Fruit fly (Drosophila melanogaster) whole organism, embryonic: ENCODE data around the gene mRpS18B.
A peak's percentile ranks its signal among the peaks of the same experiment; 100 is the strongest.

Experiments
- Atf6 ChIP-seq: fragments of 200-800 bp; sonication (Bioruptor generic); IDR thresholded peaks from 2 replicates; pipeline ENCODE4 v1.3.6; 2022; ENCODE audit warnings: missing biosample characterization, missing genetic modification characterization
- B-H2 ChIP-seq: fragments of 200-800 bp; sonication (Bioruptor generic); optimal IDR thresholded peaks from 2 replicates; lab custom pipeline; 2018; ENCODE audit warnings: missing biosample characterization, mild to moderate bottlenecking, missing genetic modification characterization
- Bgb ChIP-seq: fragments of 200-800 bp; sonication (Bioruptor generic); IDR thresholded peaks from 2 replicates; pipeline ENCODE4 v1.3.6; 2022; ENCODE audit warnings: missing biosample characterization, missing genetic modification characterization; ENCODE audit not compliant: partially characterized antibody
- BtbVII ChIP-seq: fragments of 200-800 bp; sonication (Bioruptor generic); optimal IDR thresholded peaks from 3 replicates; lab custom pipeline; 2017; ENCODE audit warnings: missing biosample characterization, mild to moderate bottlenecking, missing genetic modification characterization
- CG10209 ChIP-seq: fragments of 200-800 bp; sonication (Bioruptor generic); optimal IDR thresholded peaks from 3 replicates; lab custom pipeline; 2017; ENCODE audit warnings: missing biosample characterization, mild to moderate bottlenecking, missing genetic modification characterization, missing genetic modification reagents
- CG10431 ChIP-seq: fragments of 200-800 bp; sonication (Bioruptor generic); optimal IDR thresholded peaks from 3 replicates; lab custom pipeline; 2018; ENCODE audit warnings: missing biosample characterization, mild to moderate bottlenecking, missing genetic modification characterization
- CG11456 ChIP-seq: fragments of 200-800 bp; sonication (Bioruptor generic); IDR thresholded peaks from 3 replicates; pipeline ENCODE4 v1.3.6; 2022; ENCODE audit warnings: missing biosample characterization, missing genetic modification characterization
- CG11504 ChIP-seq: fragments of 200-800 bp; sonication (Bioruptor generic); optimal IDR thresholded peaks from 3 replicates; lab custom pipeline; 2019; ENCODE audit warnings: missing biosample characterization, mild to moderate bottlenecking, missing genetic modification characterization, moderate library complexity
- CG11696 ChIP-seq: fragments of 200-800 bp; sonication (Bioruptor generic); IDR thresholded peaks from 2 replicates; pipeline ENCODE4 v1.3.6; 2022; ENCODE audit warnings: missing biosample characterization, missing genetic modification characterization
- CG13894 ChIP-seq: fragments of 200-800 bp; sonication (Bioruptor generic); optimal IDR thresholded peaks from 3 replicates; lab custom pipeline; 2018; ENCODE audit warnings: missing biosample characterization, mild to moderate bottlenecking, missing genetic modification characterization, moderate library complexity
- CG15011 ChIP-seq: fragments of 200-800 bp; sonication (Bioruptor generic); optimal IDR thresholded peaks from 3 replicates; lab custom pipeline; 2018; ENCODE audit warnings: missing biosample characterization, mild to moderate bottlenecking, missing genetic modification characterization
- CG15479 ChIP-seq: fragments of 200-800 bp; sonication (Bioruptor generic); optimal IDR thresholded peaks from 3 replicates; lab custom pipeline; 2019; ENCODE audit warnings: missing biosample characterization, mild to moderate bottlenecking, missing genetic modification characterization, moderate library complexity
- CG15514 ChIP-seq: fragments of 200-800 bp; sonication (Bioruptor generic); optimal IDR thresholded peaks from 3 replicates; lab custom pipeline; 2017; ENCODE audit warnings: missing biosample characterization, missing genetic modification characterization, mild to moderate bottlenecking, moderate library complexity, missing genetic modification reagents
- CG17328 ChIP-seq: fragments of 200-800 bp; sonication (Bioruptor generic); IDR thresholded peaks from 2 replicates; pipeline ENCODE4 v1.3.6; 2022; ENCODE audit warnings: missing biosample characterization, missing genetic modification characterization
- CG17568 ChIP-seq: fragments of 200-800 bp; sonication (Bioruptor generic); optimal IDR thresholded peaks from 2 replicates; lab custom pipeline; 2018; ENCODE audit warnings: missing biosample characterization, mild to moderate bottlenecking, missing genetic modification characterization, moderate library complexity
- CG18262 ChIP-seq: fragments of 200-800 bp; optimal IDR thresholded peaks from 3 replicates; lab custom pipeline; 2019; ENCODE audit warnings: missing biosample characterization, mild to moderate bottlenecking, missing genetic modification characterization, moderate library complexity
- CG18764 ChIP-seq: fragments of 200-800 bp; sonication (Bioruptor generic); optimal IDR thresholded peaks from 3 replicates; lab custom pipeline; 2016; ENCODE audit warnings: missing biosample characterization, missing genetic modification characterization
- CG2678 ChIP-seq: fragments of 200-800 bp; sonication (Bioruptor generic); optimal IDR thresholded peaks from 3 replicates; lab custom pipeline; 2019; ENCODE audit warnings: missing biosample characterization, mild to moderate bottlenecking, missing genetic modification characterization, moderate library complexity
- CG2875 ChIP-seq: fragments of 200-800 bp; sonication (Bioruptor generic); optimal IDR thresholded peaks from 2 replicates; lab custom pipeline; 2017; ENCODE audit warnings: missing biosample characterization, mild to moderate bottlenecking, missing genetic modification characterization, missing genetic modification reagents
- CG32767 ChIP-seq: fragments of 200-800 bp; sonication (Bioruptor generic); IDR thresholded peaks from 2 replicates; pipeline ENCODE4 v1.3.6; 2022; ENCODE audit warnings: missing biosample characterization, missing genetic modification characterization
- CG32772 ChIP-seq: fragments of 200-800 bp; sonication (Bioruptor generic); IDR thresholded peaks from 2 replicates; pipeline ENCODE4 v1.3.6; 2022; ENCODE audit warnings: missing biosample characterization, missing genetic modification characterization
- CG34376 ChIP-seq: fragments of 200-800 bp; sonication (Bioruptor generic); optimal IDR thresholded peaks from 2 replicates; lab custom pipeline; 2018; ENCODE audit warnings: missing biosample characterization, mild to moderate bottlenecking, missing genetic modification characterization
- CG6813 ChIP-seq: fragments of 200-800 bp; sonication (Bioruptor generic); optimal IDR thresholded peaks from 2 replicates; lab custom pipeline; 2017; ENCODE audit warnings: missing biosample characterization, missing genetic modification characterization, mild to moderate bottlenecking, moderate library complexity, missing genetic modification reagents
- CG7786 ChIP-seq: fragments of 200-800 bp; sonication (Bioruptor generic); optimal IDR thresholded peaks from 2 replicates; lab custom pipeline; 2016; ENCODE audit warnings: missing biosample characterization, missing genetic modification characterization
- CG7839 ChIP-seq: fragments of 200-800 bp; sonication (Bioruptor generic); optimal IDR thresholded peaks from 3 replicates; lab custom pipeline; 2018; ENCODE audit warnings: missing biosample characterization, mild to moderate bottlenecking, missing genetic modification characterization, moderate library complexity
- CG8281 ChIP-seq: fragments of 200-800 bp; sonication (Bioruptor generic); optimal IDR thresholded peaks from 2 replicates; lab custom pipeline; 2018; ENCODE audit warnings: missing biosample characterization, mild to moderate bottlenecking, missing genetic modification characterization, moderate library complexity
- CG8924 ChIP-seq: fragments of 200-800 bp; optimal IDR thresholded peaks from 3 replicates; lab custom pipeline; 2019; ENCODE audit warnings: missing biosample characterization, mild to moderate bottlenecking, missing genetic modification characterization, moderate library complexity
- CHES-1-like ChIP-seq: fragments of 200-800 bp; sonication (Bioruptor generic); optimal IDR thresholded peaks from 2 replicates; lab custom pipeline; 2016; ENCODE audit warnings: missing biosample characterization, missing genetic modification characterization
- Dip3 ChIP-seq: fragments of 200-800 bp; sonication (Bioruptor generic); optimal IDR thresholded peaks from 3 replicates; lab custom pipeline; 2016; ENCODE audit warnings: missing biosample characterization, missing genetic modification characterization
- Fer1 ChIP-seq: fragments of 200-800 bp; sonication (Bioruptor generic); optimal IDR thresholded peaks from 2 replicates; lab custom pipeline; 2017; ENCODE audit warnings: missing biosample characterization, mild to moderate bottlenecking, missing genetic modification characterization
- Meics ChIP-seq: fragments of 200-800 bp; sonication (Bioruptor generic); optimal IDR thresholded peaks from 2 replicates; lab custom pipeline; 2017; ENCODE audit warnings: missing biosample characterization, mild to moderate bottlenecking, missing genetic modification characterization
- NFAT ChIP-seq: fragments of 200-800 bp; sonication (Bioruptor generic); IDR thresholded peaks from 2 replicates; pipeline ENCODE4 v1.3.6; 2022; ENCODE audit warnings: missing biosample characterization, missing genetic modification characterization
- PHDP ChIP-seq: fragments of 200-800 bp; sonication (Bioruptor generic); optimal IDR thresholded peaks from 3 replicates; lab custom pipeline; 2018; ENCODE audit warnings: missing biosample characterization, mild to moderate bottlenecking, missing genetic modification characterization, moderate library complexity
- Pdp1 ChIP-seq, 2 experiments: fragments of 200-800 bp; sonication (Bioruptor generic); optimal IDR thresholded peaks; 3 replicates each; lab custom pipeline; 2016; ENCODE audit warnings: missing biosample characterization in 2 of 2, missing genetic modification characterization in 2 of 2, mild to moderate bottlenecking in 1 of 2, moderate library complexity in 1 of 2
- Rfx ChIP-seq: fragments of 200-800 bp; sonication (Bioruptor generic); IDR thresholded peaks from 2 replicates; pipeline ENCODE4 v1.3.6; 2022; ENCODE audit warnings: missing biosample characterization, missing genetic modification characterization
- dati ChIP-seq: fragments of 200-800 bp; sonication (Bioruptor generic); IDR thresholded peaks from 2 replicates; pipeline ENCODE4 v1.3.6; 2022; ENCODE audit warnings: missing biosample characterization, missing genetic modification characterization
- exex ChIP-seq: fragments of 200-800 bp; sonication (Bioruptor generic); optimal IDR thresholded peaks from 4 replicates; lab custom pipeline; 2018; ENCODE audit warnings: missing biosample characterization, mild to moderate bottlenecking, missing genetic modification characterization, moderate library complexity
- ftz-f1 ChIP-seq: fragments of 200-800 bp; sonication (Bioruptor generic); optimal IDR thresholded peaks from 2 replicates; lab custom pipeline; 2016; ENCODE audit warnings: missing biosample characterization, missing genetic modification characterization
- gsb ChIP-seq: fragments of 200-800 bp; sonication (Bioruptor generic); IDR thresholded peaks from 2 replicates; pipeline ENCODE4 v1.3.6; 2022; ENCODE audit warnings: missing biosample characterization, missing genetic modification characterization
- lab ChIP-seq: fragments of 200-800 bp; sonication (Bioruptor generic); optimal IDR thresholded peaks from 3 replicates; lab custom pipeline; 2017; ENCODE audit warnings: missing biosample characterization, missing genetic modification characterization, mild to moderate bottlenecking, moderate library complexity, missing genetic modification reagents
- luna ChIP-seq: fragments of 200-800 bp; sonication (Bioruptor generic); optimal IDR thresholded peaks from 2 replicates; lab custom pipeline; 2016; ENCODE audit warnings: missing biosample characterization, missing genetic modification characterization
- pb ChIP-seq: fragments of 200-800 bp; sonication (Bioruptor generic); optimal IDR thresholded peaks from 3 replicates; lab custom pipeline; 2016; ENCODE audit warnings: missing biosample characterization, missing genetic modification characterization
- prd ChIP-seq, 3 experiments: fragments of >200 bp in 2 of 3; fragments of 200-800 bp in 1 of 3; sonication (Bioruptor generic) in 1 of 3; optimal IDR thresholded peaks in 2 of 3; IDR thresholded peaks in 1 of 3; 2 replicates in 2 of 3; 3 replicates in 1 of 3; pipeline versions ENCODE4 v1.3.6 to Lab custom; 2017 to 2022; ENCODE audit warnings: missing biosample characterization in 1 of 3, missing genetic modification characterization in 1 of 3
- sd ChIP-seq: fragments of 200-800 bp; sonication (Bioruptor generic); optimal IDR thresholded peaks from 3 replicates; lab custom pipeline; 2018; ENCODE audit warnings: missing biosample characterization, mild to moderate bottlenecking, missing genetic modification characterization, moderate library complexity
- stc ChIP-seq: fragments of 200-800 bp; sonication (Bioruptor generic); IDR thresholded peaks from 2 replicates; pipeline ENCODE4 v1.3.6; 2022; ENCODE audit warnings: missing biosample characterization, missing genetic modification characterization
- zfh1 ChIP-seq: fragments of 200-800 bp; sonication (Bioruptor generic); IDR thresholded peaks from 3 replicates; pipeline ENCODE4 v1.3.6; 2022; ENCODE audit warnings: missing biosample characterization, missing genetic modification characterization

mRpS18B gene

dm6 chr2L:20078880-20079279, 18.2 kb downstream of the mRpS18B start (continued):
- TF ChIP-seq lab (GFP tag; lab: Kevin White, UChicago) (peak; percentile 39), CG11456 (GFP tag; lab: Robert Waterston, UW) (0 out of 3 replicates have a peak, but pooled peaks have one; percentile 14), Rfx (GFP tag; lab: Robert Waterston, UW) (peak; percentile 58), Dip3 (peak; percentile 46), NFAT (no peak), Bgb (GFP tag; lab: Robert Waterston, UW) (no peak), CG7786 (GFP tag; lab: Kevin White, UChicago) (peak; percentile 48), Atf6 (GFP tag; lab: Robert Waterston, UW) (peak; percentile 41; the same call in 1 of the 2 replicates), CG2875 (no peak), Pdp1 (GFP tag; optimal IDR thresholded peaks at IDR 0.05; lab: Kevin White, UChicago) (peak in 1 of 2 experiments; percentile 31), prd (optimal IDR thresholded peaks at IDR 0.05; lab: Kevin White, UChicago) (no peak), prd (GFP tag; IDR thresholded peaks at IDR 0.05; lab: Robert Waterston, UW) (peak; percentile 44; the same call in 1 of the 3 replicates), exex (tag; lab: Kevin White, UChicago) (peak; percentile 32), CG10209 (GFP tag; lab: Kevin White, UChicago) (peak; percentile 7), CHES-1-like (GFP tag; lab: Kevin White, UChicago) (peak; percentile 10), CG7839 (tag; lab: Kevin White, UChicago) (peak; percentile 32), CG32772 (GFP tag; lab: Robert Waterston, UW) (peak; percentile 22; the same call in 1 of the 2 replicates), CG18262 (tag; lab: Kevin White, UChicago) (no peak), Meics (GFP tag; lab: Kevin White, UChicago) (peak; percentile 100), CG15011 (peak; percentile 10), BtbVII (GFP tag; lab: Kevin White, UChicago) (peak; percentile 16), ftz-f1 (GFP tag; lab: Kevin White, UChicago) (peak; percentile 24), CG11504 (tag; lab: Kevin White, UChicago) (peak; percentile 23), luna (no peak)
- TF ChIP-seq, all 482 proteins: peak for 90

- no peak for TF ChIP-seq CG15514
- no peak for TF ChIP-seq CG8281 (tag; lab: Kevin White, UChicago)
- TF ChIP-seq CG11696 = no peak
- TF ChIP-seq BtbVII (GFP tag; lab: Kevin White, UChicago) = peak; percentile 32
- TF ChIP-seq Atf6 (GFP tag; lab: Robert Waterston, UW) = no peak
- peak; percentile 33 for TF ChIP-seq CG10431 (GFP tag; lab: Kevin White, UChicago)
- no peak for TF ChIP-seq CG18764
- TF ChIP-seq CG34376 (GFP tag; lab: Kevin White, UChicago) = peak; percentile 74
- TF ChIP-seq CG8924 (tag; lab: Kevin White, UChicago) = peak; percentile 12
- TF ChIP-seq PHDP (tag; lab: Kevin White, UChicago) = peak; percentile 19
- no peak for TF ChIP-seq CG17328 (GFP tag; lab: Robert Waterston, UW)
- TF ChIP-seq CG6813 (GFP tag; lab: Kevin White, UChicago) = peak; percentile 15
- TF ChIP-seq CG17568 (GFP tag; lab: Kevin White, UChicago) = no peak
- TF ChIP-seq Meics (GFP tag; lab: Kevin White, UChicago) = peak; percentile 7
- peak; percentile 78 for TF ChIP-seq sd (tag; lab: Kevin White, UChicago)
- peak; percentile 23 for TF ChIP-seq B-H2 (GFP tag; lab: Kevin White, UChicago)
- TF ChIP-seq CG32767 (GFP tag; lab: Robert Waterston, UW) = no peak
- peak; percentile 30 for TF ChIP-seq CG2678 (tag; lab: Kevin White, UChicago)
- TF ChIP-seq pb = no peak
- TF ChIP-seq stc (GFP tag; lab: Robert Waterston, UW) = no peak
- TF ChIP-seq Fer1 = peak; percentile 44
- TF ChIP-seq CG13894 (tag; lab: Kevin White, UChicago) = no peak
- no peak for TF ChIP-seq gsb
- peak; percentile 10 for TF ChIP-seq CG15479 (GFP tag; lab: Kevin White, UChicago)
- no peak for TF ChIP-seq dati
- TF ChIP-seq zfh1 = no peak
Observed at dm6 chr2L:20077423-20078401, 19.3 kb downstream of the mRpS18B start.
